Worm (Caenorhabditis elegans): ENCODE results near the gene ets-10.

ce11 chrX:4295917-4296316, 11.9 kb downstream of the ets-10 start:
- TF ChIP-seq mdl-1 (tag; optimal IDR thresholded peaks at IDR 0.05) (no peak), unc-62 (GFP tag; optimal IDR thresholded peaks at IDR 0.05 in 1 of 2) (no peak), unc-62 (tag; optimal IDR thresholded peaks at IDR 0.05) (no peak), nhr-111 (GFP tag; optimal IDR thresholded peaks at IDR 0.05) (no peak), snpc-4 (tag; optimal IDR thresholded peaks at IDR 0.05) (no peak), pqm-1 (tag; optimal IDR thresholded peaks at IDR 0.05) (no peak), cey-2 (tag; optimal IDR thresholded peaks at IDR 0.05; ENCODE audit: borderline replicate concordance, insufficient read depth) (no peak), ceh-82 (tag; optimal IDR thresholded peaks at IDR 0.05) (no peak), hlh-11 (tag; optimal IDR thresholded peaks at IDR 0.05) (no peak), lin-13 (GFP tag; optimal IDR thresholded peaks at IDR 0.05) (no peak), lsy-2 (tag; optimal IDR thresholded peaks at IDR 0.05) (no peak), ceh-28 (tag; optimal IDR thresholded peaks at IDR 0.05) (no peak), nhr-25 (tag; optimal IDR thresholded peaks at IDR 0.05; ENCODE audit: borderline replicate concordance, insufficient read depth) (no peak), daf-12 (tag; optimal IDR thresholded peaks at IDR 0.05) (no peak)
